Fruit fly (Drosophila melanogaster) whole organism, embryonic: ENCODE results near the gene Seipin.

Experiments used
- ATbp ChIP-seq: fragments of 200-800 bp; sonication (Bioruptor generic); optimal IDR thresholded peaks from 2 replicates; lab custom pipeline; 2017; ENCODE audit warnings: missing biosample characterization, mild to moderate bottlenecking, missing genetic modification characterization, missing genetic modification reagents
- Bgb ChIP-seq: fragments of 200-800 bp; sonication (Bioruptor generic); IDR thresholded peaks from 2 replicates; pipeline ENCODE4 v1.3.6; 2022; ENCODE audit warnings: missing biosample characterization, missing genetic modification characterization; ENCODE audit not compliant: partially characterized antibody
- CG10431 ChIP-seq: fragments of 200-800 bp; sonication (Bioruptor generic); optimal IDR thresholded peaks from 3 replicates; lab custom pipeline; 2018; ENCODE audit warnings: missing biosample characterization, mild to moderate bottlenecking, missing genetic modification characterization
- CG12155 ChIP-seq: fragments of 200-800 bp; sonication (Bioruptor generic); optimal IDR thresholded peaks from 3 replicates; lab custom pipeline; 2016; ENCODE audit warnings: missing biosample characterization, missing genetic modification characterization
- CG15269 ChIP-seq: fragments of 200-800 bp; sonication (Bioruptor generic); optimal IDR thresholded peaks from 2 replicates; lab custom pipeline; 2018; ENCODE audit warnings: missing biosample characterization, mild to moderate bottlenecking, missing genetic modification characterization, moderate library complexity
- CG2116 ChIP-seq: fragments of 200-800 bp; sonication (Bioruptor generic); optimal IDR thresholded peaks from 3 replicates; lab custom pipeline; 2018; ENCODE audit warnings: missing biosample characterization, mild to moderate bottlenecking, missing genetic modification characterization
- CG2199 ChIP-seq: fragments of 200-800 bp; sonication (Bioruptor generic); IDR thresholded peaks from 3 replicates; pipeline ENCODE4 v1.3.6; 2022; ENCODE audit warnings: missing biosample characterization, missing genetic modification characterization
- CG33213 ChIP-seq: fragments of 200-800 bp; sonication (Bioruptor generic); optimal IDR thresholded peaks from 3 replicates; lab custom pipeline; 2016; ENCODE audit warnings: missing biosample characterization, missing genetic modification characterization
- CG42726 ChIP-seq: fragments of 200-800 bp; sonication (Bioruptor generic); IDR thresholded peaks from 2 replicates; pipeline ENCODE4 v1.3.6; 2022; ENCODE audit warnings: missing biosample characterization, missing genetic modification characterization; ENCODE audit not compliant: partially characterized antibody
- CG4282 ChIP-seq: fragments of 200-800 bp; sonication (Bioruptor generic); optimal IDR thresholded peaks from 2 replicates; lab custom pipeline; 2016; ENCODE audit warnings: missing biosample characterization, missing genetic modification characterization
- CG7271 ChIP-seq: fragments of 200-800 bp; sonication (Bioruptor generic); optimal IDR thresholded peaks from 2 replicates; lab custom pipeline; 2018; ENCODE audit warnings: missing biosample characterization, mild to moderate bottlenecking, missing genetic modification characterization, moderate library complexity
- CG7928 ChIP-seq: fragments of 200-800 bp; sonication (Bioruptor generic); optimal IDR thresholded peaks from 2 replicates; lab custom pipeline; 2017; ENCODE audit warnings: missing biosample characterization, mild to moderate bottlenecking, missing genetic modification characterization
- CG8478 ChIP-seq: fragments of >200 bp; optimal IDR thresholded peaks from 2 replicates; lab custom pipeline; 2018
- CG9215 ChIP-seq: fragments of 200-800 bp; sonication (Bioruptor generic); IDR thresholded peaks from 2 replicates; pipeline ENCODE4 v1.3.6; 2022; ENCODE audit warnings: missing biosample characterization, missing genetic modification characterization
- CTCF ChIP-seq: fragments of 200-800 bp; sonication (Bioruptor generic); optimal IDR thresholded peaks from 2 replicates; lab custom pipeline; 2017; ENCODE audit warnings: missing biosample characterization, mild to moderate bottlenecking, missing genetic modification characterization, moderate library complexity
- Dbx ChIP-seq: fragments of 200-800 bp; sonication (Bioruptor generic); IDR thresholded peaks from 3 replicates; pipeline ENCODE4 v1.3.6; 2022; ENCODE audit warnings: missing biosample characterization, missing genetic modification characterization
- Dref ChIP-seq: fragments of 200-800 bp; sonication (Bioruptor generic); IDR thresholded peaks from 2 replicates; pipeline ENCODE4 v1.3.6; 2022; ENCODE audit warnings: missing biosample characterization, missing genetic modification characterization
- Gug ChIP-seq: fragments of 200-800 bp; sonication (Bioruptor generic); IDR thresholded peaks from 4 replicates; pipeline ENCODE4 v1.3.6; 2022; ENCODE audit warnings: missing biosample characterization, missing genetic modification characterization
- HLH54F ChIP-seq: fragments of 200-800 bp; sonication (Bioruptor generic); optimal IDR thresholded peaks from 3 replicates; lab custom pipeline; 2016; ENCODE audit warnings: missing biosample characterization, missing genetic modification characterization
- Hmx ChIP-seq: fragments of 200-800 bp; sonication (Bioruptor generic); optimal IDR thresholded peaks from 2 replicates; lab custom pipeline; 2016; ENCODE audit warnings: missing biosample characterization, missing genetic modification characterization
- Kr ChIP-seq: fragments of 200-800 bp; sonication (Bioruptor generic); optimal IDR thresholded peaks from 2 replicates; lab custom pipeline; 2017; ENCODE audit warnings: missing biosample characterization, mild to moderate bottlenecking, missing genetic modification characterization
- Max ChIP-seq: fragments of 200-800 bp; sonication (Bioruptor generic); optimal IDR thresholded peaks from 2 replicates; lab custom pipeline; 2016; ENCODE audit warnings: missing biosample characterization, mild to moderate bottlenecking, missing genetic modification characterization
- Med ChIP-seq: fragments of 200-800 bp; sonication (Bioruptor generic); peaks from one replicate; lab custom pipeline; 2016; ENCODE audit warnings: missing biosample characterization, missing genetic modification characterization, mild to moderate bottlenecking, inconsistent platforms, moderate library complexity
- NFAT ChIP-seq: fragments of 200-800 bp; sonication (Bioruptor generic); IDR thresholded peaks from 2 replicates; pipeline ENCODE4 v1.3.6; 2022; ENCODE audit warnings: missing biosample characterization, missing genetic modification characterization
- Nf-YB ChIP-seq: fragments of 200-800 bp; sonication (Bioruptor generic); optimal IDR thresholded peaks from 3 replicates; lab custom pipeline; 2019; ENCODE audit warnings: missing biosample characterization, mild to moderate bottlenecking, missing genetic modification characterization, moderate library complexity
- Oli ChIP-seq: fragments of 200-800 bp; sonication (Bioruptor generic); optimal IDR thresholded peaks from 2 replicates; lab custom pipeline; 2018; ENCODE audit warnings: missing biosample characterization, mild to moderate bottlenecking, missing genetic modification characterization, moderate library complexity
- Sin3A ChIP-seq: fragments of >200 bp; optimal IDR thresholded peaks from 2 replicates; lab custom pipeline; 2018
- Sox102F ChIP-seq: fragments of 200-800 bp; sonication (Bioruptor generic); optimal IDR thresholded peaks from 2 replicates; lab custom pipeline; 2018; ENCODE audit warnings: missing biosample characterization, mild to moderate bottlenecking, missing genetic modification characterization, moderate library complexity
- bigmax ChIP-seq: fragments of 200-800 bp; sonication (Bioruptor generic); optimal IDR thresholded peaks from 2 replicates; lab custom pipeline; 2018; ENCODE audit warnings: missing biosample characterization, mild to moderate bottlenecking, missing genetic modification characterization
- cg ChIP-seq: fragments of 200-800 bp; sonication (Bioruptor generic); optimal IDR thresholded peaks from 3 replicates; lab custom pipeline; 2019; ENCODE audit warnings: missing biosample characterization, mild to moderate bottlenecking, missing genetic modification characterization, moderate library complexity
- ems ChIP-seq: fragments of 200-800 bp; sonication (Bioruptor generic); optimal IDR thresholded peaks from 3 replicates; lab custom pipeline; 2016; ENCODE audit warnings: missing biosample characterization, missing genetic modification characterization
- ftz-f1 ChIP-seq: fragments of 200-800 bp; sonication (Bioruptor generic); optimal IDR thresholded peaks from 2 replicates; lab custom pipeline; 2016; ENCODE audit warnings: missing biosample characterization, missing genetic modification characterization
- gcm ChIP-seq: fragments of 200-800 bp; sonication (Bioruptor generic); optimal IDR thresholded peaks from 2 replicates; lab custom pipeline; 2019; ENCODE audit warnings: missing biosample characterization, mild to moderate bottlenecking, missing genetic modification characterization, moderate library complexity
- gfzf ChIP-seq: fragments of 200-800 bp; sonication (Bioruptor generic); optimal IDR thresholded peaks from 2 replicates; lab custom pipeline; 2016; ENCODE audit warnings: missing biosample characterization, mild to moderate bottlenecking, missing genetic modification characterization, moderate library complexity
- hth ChIP-seq: fragments of >200 bp; optimal IDR thresholded peaks from 2 replicates; lab custom pipeline; 2017; ENCODE audit warnings: inconsistent platforms
- kni ChIP-seq: fragments of 200-800 bp; sonication (Bioruptor generic); optimal IDR thresholded peaks from 3 replicates; lab custom pipeline; 2017; ENCODE audit warnings: mild to moderate bottlenecking, missing biosample characterization, missing genetic modification reagents, missing genetic modification characterization
- pb ChIP-seq: fragments of 200-800 bp; sonication (Bioruptor generic); optimal IDR thresholded peaks from 3 replicates; lab custom pipeline; 2016; ENCODE audit warnings: missing biosample characterization, missing genetic modification characterization
- pum ChIP-seq: fragments of 200-800 bp; sonication (Bioruptor generic); optimal IDR thresholded peaks from 2 replicates; lab custom pipeline; 2016; ENCODE audit warnings: missing biosample characterization, missing genetic modification characterization
- row ChIP-seq: fragments of 200-800 bp; sonication (Bioruptor generic); IDR thresholded peaks from 3 replicates; pipeline ENCODE4 v1.3.6; 2022; ENCODE audit warnings: missing biosample characterization, missing genetic modification characterization
- salm ChIP-seq: fragments of 200-800 bp; sonication (Bioruptor generic); optimal IDR thresholded peaks from 2 replicates; lab custom pipeline; 2018; ENCODE audit warnings: missing biosample characterization, mild to moderate bottlenecking, missing genetic modification characterization
- scrt ChIP-seq: fragments of 200-800 bp; sonication (Bioruptor generic); optimal IDR thresholded peaks from 2 replicates; lab custom pipeline; 2018; ENCODE audit warnings: missing biosample characterization, mild to moderate bottlenecking, missing genetic modification characterization, moderate library complexity
- sens ChIP-seq: fragments of 200-800 bp; sonication (Bioruptor generic); peaks from one replicate; lab custom pipeline; 2016; ENCODE audit warnings: missing biosample characterization, missing genetic modification characterization
- sens-2 ChIP-seq: fragments of 200-800 bp; sonication (Bioruptor generic); IDR thresholded peaks from 2 replicates; pipeline ENCODE4 v1.3.6; 2022; ENCODE audit warnings: missing biosample characterization, missing genetic modification characterization
- stwl ChIP-seq: fragments of 200-800 bp; sonication (Bioruptor generic); optimal IDR thresholded peaks from 3 replicates; lab custom pipeline; 2018; ENCODE audit warnings: missing biosample characterization, mild to moderate bottlenecking, missing genetic modification characterization, moderate library complexity
- tio ChIP-seq: fragments of 200-800 bp; sonication (Bioruptor generic); optimal IDR thresholded peaks from 2 replicates; lab custom pipeline; 2017; ENCODE audit warnings: missing biosample characterization, missing genetic modification characterization, inconsistent platforms
- tna ChIP-seq: fragments of 200-800 bp; sonication (Bioruptor generic); IDR thresholded peaks from 2 replicates; pipeline ENCODE4 v1.3.6; 2022; ENCODE audit warnings: missing biosample characterization, missing genetic modification characterization; ENCODE audit not compliant: partially characterized antibody
- trem ChIP-seq: fragments of 200-800 bp; optimal IDR thresholded peaks from 3 replicates; lab custom pipeline; 2019; ENCODE audit warnings: missing biosample characterization, mild to moderate bottlenecking, missing genetic modification characterization, moderate library complexity
- trh ChIP-seq: fragments of 200-800 bp; sonication (Bioruptor generic); optimal IDR thresholded peaks from 2 replicates; lab custom pipeline; 2016; ENCODE audit warnings: missing biosample characterization, missing genetic modification characterization
- ttk ChIP-seq: fragments of 200-800 bp; sonication (Bioruptor generic); IDR thresholded peaks from 2 replicates; pipeline ENCODE4 v2.1.2; 2022; ENCODE audit warnings: missing biosample characterization, missing genetic modification characterization
- twi ChIP-seq: fragments of 200-800 bp; optimal IDR thresholded peaks from 2 replicates; lab custom pipeline; 2019; ENCODE audit warnings: missing biosample characterization, mild to moderate bottlenecking, missing genetic modification characterization, moderate library complexity
- vvl ChIP-seq: fragments of 200-800 bp; sonication (Bioruptor generic); IDR thresholded peaks from 2 replicates; pipeline ENCODE4 v1.3.6; 2022; ENCODE audit warnings: missing biosample characterization, missing genetic modification characterization
- wor ChIP-seq: fragments of 200-800 bp; sonication (Bioruptor generic); IDR thresholded peaks from 2 replicates; pipeline ENCODE4 v1.3.6; 2022; ENCODE audit warnings: missing biosample characterization, missing genetic modification characterization
- zf30C ChIP-seq: fragments of 200-800 bp; sonication (Bioruptor generic); optimal IDR thresholded peaks from 3 replicates; lab custom pipeline; 2018; ENCODE audit warnings: missing biosample characterization, mild to moderate bottlenecking, missing genetic modification characterization

Seipin gene

dm6 chrX:2593753-2594096 is 25.9 kb upstream of the Seipin start (continued):
- TF ChIP-seq HLH54F (GFP tag; lab: Kevin White, UChicago) (peak; percentile 91), trh (peak; percentile 63), Sox102F (peak; percentile 87), Dref (peak; percentile 40), ftz-f1 (GFP tag; lab: Kevin White, UChicago) (peak; percentile 39), CTCF (GFP tag; lab: Kevin White, UChicago) (peak; percentile 45), Oli (tag; lab: Kevin White, UChicago) (peak; percentile 90), kni (GFP tag; lab: Kevin White, UChicago) (no peak), CG4282 (GFP tag; lab: Kevin White, UChicago) (peak; percentile 55), ttk (GFP tag; lab: Robert Waterston, UW) (peak; percentile 95), Max (peak; percentile 81), Hmx (GFP tag; lab: Kevin White, UChicago) (peak; percentile 78), ATbp (GFP tag; lab: Kevin White, UChicago) (peak; percentile 80), CG9215 (GFP tag; lab: Robert Waterston, UW) (peak; percentile 92), tio (peak; percentile 82), pb (peak; percentile 91), Med (peak; percentile 99), pum (peak; percentile 90), twi (peak; percentile 52), row (GFP tag; lab: Robert Waterston, UW) (peak; percentile 97), scrt (peak; percentile 87), Nf-YB (GFP tag; lab: Kevin White, UChicago) (peak; percentile 56), Bgb (GFP tag; lab: Robert Waterston, UW) (no peak), gfzf (peak; percentile 10), CG12155 (peak; percentile 90), CG8478 (no peak), bigmax (no peak), CG42726 (no peak), CG2116 (peak; percentile 23), Sin3A (lab: Kevin White, UChicago) (no peak), stwl (tag; lab: Kevin White, UChicago) (no peak), Gug (GFP tag; lab: Robert Waterston, UW) (peak; percentile 96), sens-2 (GFP tag; lab: Robert Waterston, UW) (peak; percentile 87), vvl (GFP tag; lab: Robert Waterston, UW) (peak; percentile 97), ems (GFP tag; lab: Kevin White, UChicago) (peak; percentile 83), hth (lab: Kevin White, UChicago) (no peak), cg (GFP tag; lab: Kevin White, UChicago) (no peak), CG10431 (no peak), NFAT (peak; percentile 96), CG7928 (GFP tag; lab: Kevin White, UChicago) (peak; percentile 66), CG15269 (tag; lab: Kevin White, UChicago) (peak; percentile 93), CG7271 (tag; lab: Kevin White, UChicago) (no peak), CG2199 (GFP tag; lab: Robert Waterston, UW) (peak; percentile 80; the same call in 2 of the 3 replicates), Dbx (GFP tag; lab: Robert Waterston, UW) (peak; percentile 96), gcm (peak; percentile 63), Kr (no peak), CG33213 (peak; percentile 91), zf30C (GFP tag; lab: Kevin White, UChicago) (no peak), sens (peak; percentile 97), salm (peak; percentile 65), trem (tag; lab: Kevin White, UChicago) (peak; percentile 14), tna (GFP tag; lab: Robert Waterston, UW) (no peak), wor (GFP tag; lab: Robert Waterston, UW) (peak; percentile 80)
